Fruit fly (Drosophila melanogaster) whole organism: ENCODE data around the gene Doc1.

Source experiments
- CG8478 ChIP-seq: fragments of >200 bp; optimal IDR thresholded peaks from 2 replicates; lab custom pipeline; 2018; ENCODE audit warnings: inconsistent platforms
- Dll ChIP-seq: fragments of >200 bp; optimal IDR thresholded peaks from 2 replicates; lab custom pipeline; 2017
- EcR ChIP-seq, 2 experiments: fragments of >200 bp; optimal IDR thresholded peaks; 2 replicates each; lab custom pipeline; 2017; ENCODE audit warnings: missing biosample characterization in 2 of 2, missing genetic modification characterization in 2 of 2, missing genetic modification reagents in 2 of 2
- pan ChIP-seq: fragments of >200 bp; optimal IDR thresholded peaks from 2 replicates; lab custom pipeline; 2017
- psq ChIP-seq: fragments of >200 bp; optimal IDR thresholded peaks from 2 replicates; lab custom pipeline; 2017
- usp ChIP-seq: fragments of >200 bp; optimal IDR thresholded peaks from 2 replicates; lab custom pipeline; 2017; ENCODE audit warnings: missing biosample characterization, missing genetic modification characterization, mixed read lengths

DNA sequence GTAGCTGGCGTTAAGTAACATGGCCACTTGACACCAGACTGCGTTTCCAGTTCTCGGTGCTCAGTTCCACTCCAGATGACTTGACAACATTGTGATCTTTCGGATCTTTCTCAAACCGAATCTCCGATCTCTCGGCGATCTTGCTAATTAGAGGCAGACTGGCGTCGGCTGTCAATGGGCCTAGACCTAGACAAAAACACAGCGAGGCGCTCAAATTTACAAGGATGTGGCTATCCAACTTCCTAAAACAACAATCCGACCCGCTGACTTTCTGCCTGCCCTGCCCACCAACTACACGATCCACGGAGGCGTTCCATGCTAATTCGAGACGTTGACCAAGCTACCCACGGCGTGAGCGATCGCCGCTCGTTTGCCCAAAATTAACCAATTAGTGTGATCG lies 27.4 kb upstream of the Doc1 start:
- TF ChIP-seq psq (lab: Kevin White, UChicago) (no peak), EcR (GFP tag; optimal IDR thresholded peaks at IDR 0.05; lab: Kevin White, UChicago) (no peak), usp (GFP tag; lab: Kevin White, UChicago) (no peak), Dll (no peak), CG8478 (lab: Kevin White, UChicago) (no peak), pan (no peak)
